Worm (Caenorhabditis elegans) whole organism, young adult: ENCODE data around the gene K12H4.7.

Experiments
- C06A6.2 ChIP-seq: fragments of 200-800 bp; sonication (Bioruptor generic); conservative IDR thresholded peaks from 2 replicates; pipeline ENCODE4 v1.3.6; 2022; ENCODE audit warnings: missing genetic modification characterization, missing compliant biosample characterization
- Y53G8AR.9 ChIP-seq: fragments of 200-800 bp; sonication (Bioruptor generic); conservative IDR thresholded peaks from 2 replicates; pipeline ENCODE4 v1.3.6; 2022; ENCODE audit warnings: missing genetic modification reagents, missing genetic modification characterization, missing compliant biosample characterization
- ama-1 ChIP-seq, 3 experiments: fragments of 150-350 bp in 1 of 3; sonication (generic microtip) in 2 of 3; optimal IDR thresholded peaks; 2 replicates each; lab custom pipeline; 2014 to 2018; ENCODE audit warnings: missing biosample characterization in 2 of 3, missing genetic modification characterization in 2 of 3, missing genetic modification reagents in 2 of 3
- ekl-4 ChIP-seq: fragments of 200-800 bp; sonication (Bioruptor generic); IDR thresholded peaks from 2 replicates; pipeline ENCODE4 v1.3.6; 2022; ENCODE audit warnings: missing genetic modification reagents, missing genetic modification characterization, missing compliant biosample characterization
- ets-4 ChIP-seq: fragments of 200-800 bp; sonication (Bioruptor generic); optimal IDR thresholded peaks from 2 replicates; lab custom pipeline; 2018; ENCODE audit warnings: mild to moderate bottlenecking, missing genetic modification characterization, missing compliant biosample characterization
- him-1 ChIP-seq: sonication (generic microtip); optimal IDR thresholded peaks from 2 replicates; lab custom pipeline; 2016; ENCODE audit warnings: missing genotype, missing genetic modification reagents, missing genetic modification characterization, missing compliant biosample characterization
- let-526 ChIP-seq: fragments of 200-800 bp; sonication (Bioruptor generic); IDR thresholded peaks from 2 replicates; pipeline ENCODE4 v1.3.6; 2022; ENCODE audit warnings: missing genetic modification reagents, missing genetic modification characterization, missing compliant biosample characterization
- lin-35 ChIP-seq, 3 experiments: fragments of 150-350 bp in 2 of 3; sonication (generic microtip) in 1 of 3; optimal IDR thresholded peaks; 2 replicates each; lab custom pipeline; 2014 to 2018; ENCODE audit warnings: missing biosample characterization in 3 of 3, missing genetic modification characterization in 3 of 3, missing genetic modification reagents in 3 of 3
- lsl-1 ChIP-seq: fragments of 200-800 bp; sonication (Bioruptor generic); optimal IDR thresholded peaks from 2 replicates; lab custom pipeline; 2018; ENCODE audit warnings: mild to moderate bottlenecking, missing genetic modification characterization, moderate library complexity, missing compliant biosample characterization
- nfya-1 ChIP-seq: sonication (generic microtip); optimal IDR thresholded peaks from 2 replicates; lab custom pipeline; 2017; ENCODE audit warnings: antibody characterized with exemption, missing compliant biosample characterization, missing genetic modification characterization, borderline replicate concordance; ENCODE audit not compliant: insufficient read depth
- nhr-80 ChIP-seq: sonication (generic microtip); optimal IDR thresholded peaks from 2 replicates; lab custom pipeline; 2016; ENCODE audit warnings: missing genetic modification characterization, missing compliant biosample characterization
- sea-2 ChIP-seq: fragments of 200-800 bp; sonication (Bioruptor generic); IDR thresholded peaks from 2 replicates; pipeline ENCODE4 v1.3.6; 2022; ENCODE audit warnings: missing genetic modification characterization, missing compliant biosample characterization
- unc-62 ChIP-seq: fragments of 150-350 bp; optimal IDR thresholded peaks from 2 replicates; lab custom pipeline; 2014; ENCODE audit warnings: missing biosample characterization, missing genetic modification reagents, missing genetic modification characterization
- zfh-2 ChIP-seq: fragments of 200-800 bp; sonication (Bioruptor generic); conservative IDR thresholded peaks from 2 replicates; pipeline ENCODE4 v1.3.6; 2022; ENCODE audit warnings: missing genetic modification reagents, missing genetic modification characterization, missing compliant biosample characterization

- TF ChIP-seq lsl-1 (GFP tag; lab: Kevin White, UChicago): no peak
- no peak for TF ChIP-seq Y53G8AR.9 (GFP tag; lab: Robert Waterston, UW)
- no peak for TF ChIP-seq C06A6.2 (GFP tag; lab: Robert Waterston, UW)
- no peak for TF ChIP-seq ama-1 (optimal IDR thresholded peaks at IDR 0.05; lab: Kevin White, UChicago)
- no peak for TF ChIP-seq ama-1 (GFP tag; optimal IDR thresholded peaks at IDR 0.05; lab: Kevin White, UChicago)
- no peak for TF ChIP-seq zfh-2
- no peak for TF ChIP-seq unc-62
- no peak for TF ChIP-seq lin-35 (GFP tag; optimal IDR thresholded peaks at IDR 0.05; lab: Kevin White, UChicago)
- no peak for TF ChIP-seq sea-2
- TF ChIP-seq nfya-1 (tag; lab: Kevin White, UChicago): no peak
- no peak for TF ChIP-seq ets-4 (GFP tag; lab: Kevin White, UChicago)
- TF ChIP-seq nhr-80 (tag; lab: Kevin White, UChicago): no peak
- no peak for TF ChIP-seq let-526
- TF ChIP-seq him-1 (tag; lab: Kevin White, UChicago): no peak
- no peak for TF ChIP-seq ekl-4 (GFP tag; lab: Robert Waterston, UW)
These were observed 14.2 kb upstream of the K12H4.7 start for ce11 chrIII:8065101-8065500.
